Worm (Caenorhabditis elegans) whole organism, young adult: ENCODE results near the gene ipla-7.

Experiments
- B0035.1 ChIP-seq: sonication (generic microtip); optimal IDR thresholded peaks from 2 replicates; lab custom pipeline; 2016; ENCODE audit warnings: missing genetic modification characterization, mild to moderate bottlenecking, missing compliant biosample characterization, missing genotype, missing genetic modification reagents
- B0261.1 ChIP-seq: sonication (generic microtip); optimal IDR thresholded peaks from 2 replicates; lab custom pipeline; 2016; ENCODE audit warnings: mild to moderate bottlenecking, missing genetic modification characterization, moderate library complexity, missing compliant biosample characterization
- F10E7.11 ChIP-seq: sonication (generic microtip); optimal IDR thresholded peaks from 2 replicates; lab custom pipeline; 2017; ENCODE audit warnings: mild to moderate bottlenecking, missing genetic modification characterization, moderate library complexity, missing compliant biosample characterization
- F22D6.2 ChIP-seq: sonication (generic microtip); optimal IDR thresholded peaks from 2 replicates; lab custom pipeline; 2016; ENCODE audit warnings: mild to moderate bottlenecking, missing genetic modification characterization, missing compliant biosample characterization
- F33H1.4 ChIP-seq: fragments of 200-800 bp; sonication (Bioruptor generic); IDR thresholded peaks from 2 replicates; pipeline ENCODE4 v1.3.6; 2022; ENCODE audit warnings: missing genetic modification reagents, missing genetic modification characterization, missing compliant biosample characterization
- K11D2.4 ChIP-seq: fragments of 200-800 bp; sonication (Bioruptor generic); IDR thresholded peaks from 2 replicates; pipeline ENCODE4 v1.3.6; 2022; ENCODE audit warnings: missing genetic modification reagents, missing genetic modification characterization, missing compliant biosample characterization
- T07F8.4 ChIP-seq: sonication (generic microtip); optimal IDR thresholded peaks from 2 replicates; lab custom pipeline; 2016; ENCODE audit warnings: mild to moderate bottlenecking, missing genetic modification characterization, moderate library complexity, missing compliant biosample characterization
- T26A5.8 ChIP-seq: sonication (generic microtip); optimal IDR thresholded peaks from 2 replicates; lab custom pipeline; 2016; ENCODE audit warnings: missing genetic modification characterization, missing compliant biosample characterization
- Y53F4B.3 ChIP-seq: fragments of 200-800 bp; sonication (Bioruptor generic); IDR thresholded peaks from 2 replicates; pipeline ENCODE4 v1.3.6; 2022; ENCODE audit warnings: missing genetic modification reagents, missing genetic modification characterization, missing compliant biosample characterization
- Y56A3A.18 ChIP-seq: fragments of 200-800 bp; sonication (Bioruptor generic); IDR thresholded peaks from 2 replicates; pipeline ENCODE4 v1.3.6; 2022; ENCODE audit warnings: missing genetic modification reagents, missing genetic modification characterization, missing compliant biosample characterization
- Y79H2A.3 ChIP-seq: fragments of 200-800 bp; sonication (Bioruptor generic); conservative IDR thresholded peaks from 2 replicates; pipeline ENCODE4 v1.3.6; 2022; ENCODE audit warnings: missing genetic modification reagents, missing genetic modification characterization, missing compliant biosample characterization
- ZK185.1 ChIP-seq: sonication (generic microtip); optimal IDR thresholded peaks from 2 replicates; lab custom pipeline; 2016; ENCODE audit warnings: mild to moderate bottlenecking, missing genetic modification characterization, missing compliant biosample characterization; ENCODE audit not compliant: poor library complexity, severe bottlenecking
- akir-1 ChIP-seq: fragments of 200-800 bp; sonication (Bioruptor generic); optimal IDR thresholded peaks from 2 replicates; lab custom pipeline; 2018; ENCODE audit warnings: mild to moderate bottlenecking, missing genetic modification characterization, moderate library complexity, missing compliant biosample characterization
- aptf-2 ChIP-seq: fragments of 200-800 bp; sonication (Bioruptor generic); conservative IDR thresholded peaks from 2 replicates; pipeline ENCODE4 v1.3.6; 2022; ENCODE audit warnings: missing genetic modification reagents, missing genetic modification characterization, missing compliant biosample characterization
- athp-1 ChIP-seq: sonication (generic microtip); optimal IDR thresholded peaks from 2 replicates; lab custom pipeline; 2017; ENCODE audit warnings: mild to moderate bottlenecking, missing genetic modification characterization, missing compliant biosample characterization
- attf-3 ChIP-seq: fragments of 200-800 bp; sonication (Bioruptor generic); conservative IDR thresholded peaks from 2 replicates; pipeline ENCODE4 v1.3.6; 2022; ENCODE audit warnings: missing genetic modification reagents, missing genetic modification characterization, missing compliant biosample characterization
- bed-1 ChIP-seq: fragments of 200-800 bp; sonication (Bioruptor generic); IDR thresholded peaks from 2 replicates; pipeline ENCODE4 v1.3.6; 2022; ENCODE audit warnings: missing genetic modification reagents, missing genetic modification characterization, missing compliant biosample characterization
- ccch-3 ChIP-seq: fragments of 200-800 bp; sonication (Bioruptor generic); optimal IDR thresholded peaks from 2 replicates; lab custom pipeline; 2018; ENCODE audit warnings: mild to moderate bottlenecking, missing genetic modification characterization, missing compliant biosample characterization
- cebp-2 ChIP-seq: fragments of 200-800 bp; sonication (Bioruptor generic); IDR thresholded peaks from 2 replicates; pipeline ENCODE4 v1.3.6; 2022; ENCODE audit warnings: missing genetic modification characterization, missing compliant biosample characterization
- ceh-27 ChIP-seq: fragments of 200-800 bp; sonication (Bioruptor generic); optimal IDR thresholded peaks from 2 replicates; lab custom pipeline; 2018; ENCODE audit warnings: mild to moderate bottlenecking, missing genetic modification characterization, moderate library complexity, missing compliant biosample characterization
- ceh-40 ChIP-seq: fragments of 200-800 bp; sonication (Bioruptor generic); IDR thresholded peaks from 2 replicates; pipeline ENCODE4 v1.3.6; 2022; ENCODE audit warnings: missing genetic modification characterization, missing compliant biosample characterization
- ceh-58 ChIP-seq: fragments of 200-800 bp; sonication (Bioruptor generic); IDR thresholded peaks from 2 replicates; pipeline ENCODE4 v1.3.6; 2022; ENCODE audit warnings: missing genetic modification characterization, missing compliant biosample characterization
- chd-7 ChIP-seq: sonication (generic microtip); optimal IDR thresholded peaks from 2 replicates; lab custom pipeline; 2016; ENCODE audit warnings: mild to moderate bottlenecking, missing genetic modification characterization, moderate library complexity, missing compliant biosample characterization
- dox-1 ChIP-seq: fragments of 200-800 bp; sonication (Bioruptor generic); IDR thresholded peaks from 2 replicates; pipeline ENCODE4 v1.3.6; 2022; ENCODE audit warnings: missing genetic modification reagents, missing genetic modification characterization, missing compliant biosample characterization
- ekl-4 ChIP-seq: fragments of 200-800 bp; sonication (Bioruptor generic); IDR thresholded peaks from 2 replicates; pipeline ENCODE4 v1.3.6; 2022; ENCODE audit warnings: missing genetic modification reagents, missing genetic modification characterization, missing compliant biosample characterization
- ets-4 ChIP-seq: fragments of 200-800 bp; sonication (Bioruptor generic); optimal IDR thresholded peaks from 2 replicates; lab custom pipeline; 2018; ENCODE audit warnings: mild to moderate bottlenecking, missing genetic modification characterization, missing compliant biosample characterization
- hlh-26 ChIP-seq: fragments of 200-800 bp; sonication (Bioruptor generic); conservative IDR thresholded peaks from 2 replicates; pipeline ENCODE4 v1.3.6; 2022; ENCODE audit warnings: missing genetic modification reagents, missing genetic modification characterization, missing compliant biosample characterization
- hmg-1.2 ChIP-seq: fragments of 200-800 bp; sonication (Bioruptor generic); IDR thresholded peaks from 2 replicates; pipeline ENCODE4 v1.3.6; 2022; ENCODE audit warnings: missing genetic modification reagents, missing genetic modification characterization, missing compliant biosample characterization
- hsf-1 ChIP-seq: fragments of 200-800 bp; sonication (Bioruptor generic); IDR thresholded peaks from 2 replicates; pipeline ENCODE4 v1.3.6; 2022; ENCODE audit warnings: missing genetic modification reagents, missing genetic modification characterization, missing compliant biosample characterization
- let-607 ChIP-seq, 2 experiments: fragments of 200-800 bp in 1 of 2; sonication (Bioruptor generic) in 1 of 2; sonication (generic microtip) in 1 of 2; optimal IDR thresholded peaks; 2 replicates each; lab custom pipeline; 2016 to 2018; ENCODE audit warnings: mild to moderate bottlenecking in 2 of 2, missing compliant biosample characterization in 2 of 2, missing genetic modification characterization in 2 of 2, moderate library complexity in 2 of 2, missing genotype in 1 of 2
- lin-35 ChIP-seq, 3 experiments: fragments of 150-350 bp in 2 of 3; sonication (generic microtip) in 1 of 3; optimal IDR thresholded peaks; 2 replicates each; lab custom pipeline; 2014 to 2018; ENCODE audit warnings: missing biosample characterization in 3 of 3, missing genetic modification characterization in 3 of 3, missing genetic modification reagents in 3 of 3
- lir-1 ChIP-seq: fragments of 200-800 bp; sonication (Bioruptor generic); conservative IDR thresholded peaks from 2 replicates; pipeline ENCODE4 v1.3.6; 2022; ENCODE audit warnings: missing genetic modification reagents, missing genetic modification characterization, missing compliant biosample characterization
- lsl-1 ChIP-seq: fragments of 200-800 bp; sonication (Bioruptor generic); optimal IDR thresholded peaks from 2 replicates; lab custom pipeline; 2018; ENCODE audit warnings: mild to moderate bottlenecking, missing genetic modification characterization, moderate library complexity, missing compliant biosample characterization
- lsy-27 ChIP-seq: sonication (generic microtip); optimal IDR thresholded peaks from 2 replicates; lab custom pipeline; 2017; ENCODE audit warnings: missing genetic modification characterization, mild to moderate bottlenecking, missing compliant biosample characterization, antibody characterized with exemption, missing genotype, borderline replicate concordance; ENCODE audit not compliant: insufficient read depth
- madf-3 ChIP-seq: fragments of 200-800 bp; sonication (Bioruptor generic); IDR thresholded peaks from 2 replicates; pipeline ENCODE4 v1.3.6; 2022; ENCODE audit warnings: missing genetic modification reagents, missing genetic modification characterization, missing compliant biosample characterization
- mcd-1 ChIP-seq: fragments of 200-800 bp; sonication (Bioruptor generic); IDR thresholded peaks from 2 replicates; pipeline ENCODE4 v1.3.6; 2022; ENCODE audit warnings: missing genetic modification reagents, missing genetic modification characterization, missing compliant biosample characterization
- mel-28 ChIP-seq: sonication (generic microtip); optimal IDR thresholded peaks from 2 replicates; lab custom pipeline; 2016; ENCODE audit warnings: borderline replicate concordance, mild to moderate bottlenecking, missing genetic modification characterization, missing compliant biosample characterization
- nfyb-1 ChIP-seq: fragments of 200-800 bp; sonication (Bioruptor generic); IDR thresholded peaks from 2 replicates; pipeline ENCODE4 v1.3.6; 2022; ENCODE audit warnings: missing genetic modification reagents, missing genetic modification characterization, missing compliant biosample characterization
- rec-8 ChIP-seq, 2 experiments: sonication (generic microtip); optimal IDR thresholded peaks; 2 replicates each; lab custom pipeline; 2016; ENCODE audit warnings: mild to moderate bottlenecking in 2 of 2, missing genetic modification characterization in 2 of 2, missing genetic modification reagents in 2 of 2, missing genotype in 2 of 2, missing biosample characterization in 1 of 2, missing compliant biosample characterization in 1 of 2, moderate library complexity in 1 of 2
- tlf-1 ChIP-seq: fragments of 200-800 bp; sonication (Bioruptor generic); optimal IDR thresholded peaks from 2 replicates; lab custom pipeline; 2018; ENCODE audit warnings: mild to moderate bottlenecking, missing genetic modification characterization, missing compliant biosample characterization
- unc-62 ChIP-seq: fragments of 150-350 bp; optimal IDR thresholded peaks from 2 replicates; lab custom pipeline; 2014; ENCODE audit warnings: missing biosample characterization, missing genetic modification reagents, missing genetic modification characterization
- ztf-25 ChIP-seq: fragments of 200-800 bp; sonication (Bioruptor generic); IDR thresholded peaks from 2 replicates; pipeline ENCODE4 v1.3.6; 2022; ENCODE audit warnings: missing genetic modification reagents, missing genetic modification characterization, missing compliant biosample characterization
- ztf-26 ChIP-seq: sonication (generic microtip); optimal IDR thresholded peaks from 2 replicates; lab custom pipeline; 2017; ENCODE audit warnings: missing genetic modification characterization, missing compliant biosample characterization

Gene ipla-7

ce11 chrIV:10096881-10097280, 34.2 kb upstream of the ipla-7 start, which contains the start of gene dis-3:
Gene dis-3 (plus strand): TSS chrIV:10097202.
- no peak for TF ChIP-seq bed-1 (GFP tag; lab: Robert Waterston, UW)
- TF ChIP-seq B0035.1 = no peak
- peak; percentile 88 for TF ChIP-seq attf-3 (GFP tag; lab: Robert Waterston, UW)

ce11 chrIV:10095171-10095570, 32.5 kb upstream of the ipla-7 start, which contains the start of the genes C04G2.5 and msp-36:
Gene C04G2.5 (minus strand): TSS chrIV:10095271.
Gene msp-36 (plus strand): TSS chrIV:10095433.
- no peak for TF ChIP-seq lin-35 (GFP tag; optimal IDR thresholded peaks at IDR 0.05; lab: Kevin White, UChicago)
- TF ChIP-seq akir-1 = no peak
- no peak for TF ChIP-seq lir-1 (GFP tag; lab: Robert Waterston, UW)
- no peak for TF ChIP-seq T07F8.4
- TF ChIP-seq Y56A3A.18 (GFP tag; lab: Robert Waterston, UW) = no peak
- TF ChIP-seq mcd-1 (GFP tag; lab: Robert Waterston, UW) = no peak

- TF ChIP-seq T26A5.8 = no peak
- no peak for TF ChIP-seq ekl-4
- no peak for TF ChIP-seq dox-1
- no peak for TF ChIP-seq mel-28 (tag; lab: Kevin White, UChicago)
- TF ChIP-seq ccch-3 (GFP tag; lab: Kevin White, UChicago) = no peak
- no peak for TF ChIP-seq nfyb-1 (GFP tag; lab: Robert Waterston, UW)
- TF ChIP-seq hsf-1 = no peak
- no peak for TF ChIP-seq Y79H2A.3
- TF ChIP-seq chd-7 (tag; lab: Kevin White, UChicago) = no peak
- TF ChIP-seq lsl-1 (GFP tag; lab: Kevin White, UChicago) = no peak
- no peak for TF ChIP-seq ceh-27 (GFP tag; lab: Kevin White, UChicago)
- no peak for TF ChIP-seq athp-1 (tag; lab: Kevin White, UChicago)
- no peak for TF ChIP-seq B0261.1 (tag; lab: Kevin White, UChicago)
- no peak for TF ChIP-seq ceh-40 (GFP tag; lab: Robert Waterston, UW)
- no peak for TF ChIP-seq ztf-26 (tag; lab: Kevin White, UChicago)
- TF ChIP-seq tlf-1 (GFP tag; lab: Kevin White, UChicago) = no peak
- TF ChIP-seq cebp-2 (GFP tag; lab: Robert Waterston, UW) = no peak
- no peak for TF ChIP-seq F10E7.11 (tag; lab: Kevin White, UChicago)
- no peak for TF ChIP-seq ets-4 (GFP tag; lab: Kevin White, UChicago)
- no peak for TF ChIP-seq mcd-1 (GFP tag; lab: Robert Waterston, UW)
- TF ChIP-seq, all 124 proteins: peak for 0
These were observed 27.7 kb upstream of the ipla-7 start, which contains the start of gene ttbk-5 for ce11 chrIV:10090358-10090757. Gene ttbk-5 (plus strand): TSS chrIV:10090658.

ce11 chrIV:10089777-10090176, 27.1 kb upstream of the ipla-7 start, which contains the start of gene ttr-39:
Gene ttr-39 (minus strand): TSS chrIV:10089877.
- no peak for TF ChIP-seq rec-8 (tag; optimal IDR thresholded peaks at IDR 0.05; lab: Kevin White, UChicago)
- TF ChIP-seq Y79H2A.3 = no peak
- no peak for TF ChIP-seq F33H1.4
- no peak for TF ChIP-seq unc-62 (GFP tag; lab: Kevin White, UChicago)
- TF ChIP-seq ceh-40 (GFP tag; lab: Robert Waterston, UW) = no peak
- no peak for TF ChIP-seq lsy-27
- TF ChIP-seq hmg-1.2 (GFP tag; lab: Robert Waterston, UW) = no peak
- no peak for TF ChIP-seq Y53F4B.3 (GFP tag; lab: Robert Waterston, UW)
- no peak for TF ChIP-seq F22D6.2 (tag; lab: Kevin White, UChicago)
- no peak for TF ChIP-seq aptf-2 (GFP tag; lab: Robert Waterston, UW)
- no peak for TF ChIP-seq ZK185.1 (tag; lab: Kevin White, UChicago)
- TF ChIP-seq B0261.1 (tag; lab: Kevin White, UChicago) = no peak
- no peak for TF ChIP-seq let-607 (tag; optimal IDR thresholded peaks at IDR 0.05; lab: Kevin White, UChicago)
- no peak for TF ChIP-seq K11D2.4 (GFP tag; lab: Robert Waterston, UW)
- TF ChIP-seq Y56A3A.18 (GFP tag; lab: Robert Waterston, UW) = no peak
- TF ChIP-seq ztf-25 = no peak
- TF ChIP-seq hlh-26 (GFP tag; lab: Robert Waterston, UW) = no peak
- TF ChIP-seq madf-3 = no peak
- no peak for TF ChIP-seq ceh-58
